Fruit fly (Drosophila melanogaster) whole organism, embryonic: ENCODE data around the gene Pgd.

Experiments
- Aef1 ChIP-seq: fragments of 200-800 bp; sonication (Bioruptor generic); IDR thresholded peaks from 3 replicates; pipeline ENCODE4 v1.3.6; 2022; ENCODE audit warnings: missing biosample characterization, missing genetic modification characterization
- Atf-2 ChIP-seq: fragments of 200-800 bp; sonication (Bioruptor generic); optimal IDR thresholded peaks from 2 replicates; lab custom pipeline; 2016; ENCODE audit warnings: missing biosample characterization, missing genetic modification characterization
- Atf3 ChIP-seq: fragments of 200-800 bp; sonication (Bioruptor generic); optimal IDR thresholded peaks from 3 replicates; lab custom pipeline; 2016; ENCODE audit warnings: missing biosample characterization, missing genetic modification characterization
- BtbVII ChIP-seq: fragments of 200-800 bp; sonication (Bioruptor generic); optimal IDR thresholded peaks from 3 replicates; lab custom pipeline; 2017; ENCODE audit warnings: missing biosample characterization, mild to moderate bottlenecking, missing genetic modification characterization
- CG10654 ChIP-seq: fragments of 200-800 bp; sonication (Bioruptor generic); optimal IDR thresholded peaks from 2 replicates; lab custom pipeline; 2016; ENCODE audit warnings: missing biosample characterization, missing genetic modification characterization
- CG11560 ChIP-seq: fragments of 200-800 bp; sonication (Bioruptor generic); IDR thresholded peaks from 3 replicates; pipeline ENCODE4 v1.3.6; 2022; ENCODE audit warnings: missing biosample characterization, missing genetic modification characterization
- CG12942 ChIP-seq: fragments of 200-800 bp; sonication (Bioruptor generic); optimal IDR thresholded peaks from 3 replicates; lab custom pipeline; 2016; ENCODE audit warnings: missing biosample characterization, missing genetic modification characterization
- CG14965 ChIP-seq: fragments of 200-800 bp; sonication (Bioruptor generic); optimal IDR thresholded peaks from 2 replicates; lab custom pipeline; 2016; ENCODE audit warnings: missing biosample characterization, missing genetic modification characterization, borderline replicate concordance
- CG17385 ChIP-seq: fragments of 200-800 bp; sonication (Bioruptor generic); optimal IDR thresholded peaks from 3 replicates; lab custom pipeline; 2018; ENCODE audit warnings: missing biosample characterization, mild to moderate bottlenecking, missing genetic modification characterization
- CG17829 ChIP-seq: fragments of 200-800 bp; optimal IDR thresholded peaks from 2 replicates; lab custom pipeline; 2019; ENCODE audit warnings: missing biosample characterization, mild to moderate bottlenecking, missing genetic modification characterization, moderate library complexity
- CG18011 ChIP-seq: fragments of 200-800 bp; sonication (Bioruptor generic); optimal IDR thresholded peaks from 2 replicates; lab custom pipeline; 2017; ENCODE audit warnings: missing biosample characterization, missing genetic modification characterization, mild to moderate bottlenecking, moderate library complexity, missing genotype
- CG18262 ChIP-seq: fragments of 200-800 bp; optimal IDR thresholded peaks from 3 replicates; lab custom pipeline; 2019; ENCODE audit warnings: missing biosample characterization, mild to moderate bottlenecking, missing genetic modification characterization, moderate library complexity
- CG18599 ChIP-seq: fragments of 200-800 bp; sonication (Bioruptor generic); optimal IDR thresholded peaks from 3 replicates; lab custom pipeline; 2017; ENCODE audit warnings: missing biosample characterization, missing genetic modification characterization, mild to moderate bottlenecking, moderate library complexity, missing genetic modification reagents
- CG33213 ChIP-seq: fragments of 200-800 bp; sonication (Bioruptor generic); optimal IDR thresholded peaks from 3 replicates; lab custom pipeline; 2016; ENCODE audit warnings: missing biosample characterization, missing genetic modification characterization
- CG6254 ChIP-seq: fragments of 200-800 bp; sonication (Bioruptor generic); optimal IDR thresholded peaks from 3 replicates; lab custom pipeline; 2017; ENCODE audit warnings: mild to moderate bottlenecking, missing biosample characterization, missing genetic modification reagents, missing genetic modification characterization
- CG6791 ChIP-seq: fragments of 200-800 bp; sonication (Bioruptor generic); IDR thresholded peaks from 3 replicates; pipeline ENCODE4 v1.3.6; 2022; ENCODE audit warnings: missing biosample characterization, missing genetic modification characterization; ENCODE audit not compliant: partially characterized antibody
- CG9727 ChIP-seq: fragments of 200-800 bp; sonication (Bioruptor generic); optimal IDR thresholded peaks from 3 replicates; lab custom pipeline; 2017; ENCODE audit warnings: missing biosample characterization, mild to moderate bottlenecking, missing genetic modification characterization
- CTCF ChIP-seq: fragments of 200-800 bp; sonication (Bioruptor generic); optimal IDR thresholded peaks from 2 replicates; lab custom pipeline; 2017; ENCODE audit warnings: missing biosample characterization, mild to moderate bottlenecking, missing genetic modification characterization, moderate library complexity
- Chrac-16 ChIP-seq: fragments of 200-800 bp; sonication (Bioruptor generic); optimal IDR thresholded peaks from 3 replicates; lab custom pipeline; 2016; ENCODE audit warnings: missing biosample characterization, missing genetic modification characterization
- HmgZ ChIP-seq: fragments of 200-800 bp; sonication (Bioruptor generic); optimal IDR thresholded peaks from 2 replicates; lab custom pipeline; 2018; ENCODE audit warnings: missing biosample characterization, mild to moderate bottlenecking, missing genetic modification characterization
- MBD-R2 ChIP-seq: fragments of 200-800 bp; sonication (Bioruptor generic); IDR thresholded peaks from 2 replicates; pipeline ENCODE4 v1.3.6; 2022; ENCODE audit warnings: missing biosample characterization, missing genetic modification characterization
- NC2α ChIP-seq: fragments of 200-800 bp; sonication (Bioruptor generic); optimal IDR thresholded peaks from 2 replicates; lab custom pipeline; 2016; ENCODE audit warnings: missing biosample characterization, missing genetic modification characterization
- NC2β ChIP-seq: fragments of 200-800 bp; sonication (Bioruptor generic); optimal IDR thresholded peaks from 2 replicates; lab custom pipeline; 2016; ENCODE audit warnings: missing biosample characterization, missing genetic modification characterization
- NK7.1 ChIP-seq: fragments of 200-800 bp; sonication (Bioruptor generic); optimal IDR thresholded peaks from 3 replicates; lab custom pipeline; 2016; ENCODE audit warnings: missing biosample characterization, missing genetic modification characterization
- Neu2 ChIP-seq: fragments of 200-800 bp; sonication (Bioruptor generic); optimal IDR thresholded peaks from 3 replicates; lab custom pipeline; 2016; ENCODE audit warnings: missing biosample characterization, missing genetic modification characterization, borderline replicate concordance
- Nf-YA ChIP-seq: fragments of 200-800 bp; sonication (Bioruptor generic); IDR thresholded peaks from 2 replicates; pipeline ENCODE4 v1.3.6; 2022; ENCODE audit warnings: missing biosample characterization, missing genetic modification characterization
- Optix ChIP-seq: fragments of 200-800 bp; sonication (Bioruptor generic); IDR thresholded peaks from 3 replicates; pipeline ENCODE4 v1.3.6; 2022; ENCODE audit warnings: missing biosample characterization, missing genetic modification characterization
- PHDP ChIP-seq: fragments of 200-800 bp; sonication (Bioruptor generic); optimal IDR thresholded peaks from 3 replicates; lab custom pipeline; 2018; ENCODE audit warnings: missing biosample characterization, mild to moderate bottlenecking, missing genetic modification characterization, moderate library complexity
- Sin3A ChIP-seq: fragments of >200 bp; optimal IDR thresholded peaks from 2 replicates; lab custom pipeline; 2018
- Spps ChIP-seq: fragments of 200-800 bp; sonication (Bioruptor generic); optimal IDR thresholded peaks from 2 replicates; lab custom pipeline; 2018; ENCODE audit warnings: missing biosample characterization, mild to moderate bottlenecking, missing genetic modification characterization
- Sry-δ ChIP-seq: fragments of 200-800 bp; sonication (Bioruptor generic); optimal IDR thresholded peaks from 2 replicates; lab custom pipeline; 2016; ENCODE audit warnings: missing biosample characterization, missing genetic modification characterization
- aop ChIP-seq: fragments of 200-800 bp; sonication (Bioruptor generic); IDR thresholded peaks from 2 replicates; pipeline ENCODE4 v1.3.6; 2022; ENCODE audit warnings: missing biosample characterization, missing genetic modification characterization
- ato ChIP-seq: fragments of 200-800 bp; sonication (Bioruptor generic); IDR thresholded peaks from 2 replicates; pipeline ENCODE4 v1.3.6; 2022; ENCODE audit warnings: missing biosample characterization, missing genetic modification characterization; ENCODE audit not compliant: partially characterized antibody
- br ChIP-seq: fragments of >200 bp; optimal IDR thresholded peaks from 2 replicates; lab custom pipeline; 2017
- btn ChIP-seq: fragments of 200-800 bp; sonication (Bioruptor generic); optimal IDR thresholded peaks from 2 replicates; lab custom pipeline; 2016; ENCODE audit warnings: missing biosample characterization, missing genetic modification characterization
- cwo ChIP-seq: fragments of 200-800 bp; sonication (Bioruptor generic); optimal IDR thresholded peaks from 3 replicates; lab custom pipeline; 2017; ENCODE audit warnings: missing biosample characterization, missing genetic modification characterization, mild to moderate bottlenecking, moderate library complexity, missing genetic modification reagents
- dimm ChIP-seq: fragments of 200-800 bp; sonication (Bioruptor generic); IDR thresholded peaks from 2 replicates; pipeline ENCODE4 v1.3.6; 2022; ENCODE audit warnings: missing biosample characterization, missing genetic modification characterization
- dysf ChIP-seq: fragments of 200-800 bp; sonication (Bioruptor generic); IDR thresholded peaks from 3 replicates; pipeline ENCODE4 v1.3.6; 2022; ENCODE audit warnings: missing biosample characterization, missing genetic modification characterization
- emc ChIP-seq: fragments of 200-800 bp; sonication (Bioruptor generic); optimal IDR thresholded peaks from 2 replicates; lab custom pipeline; 2016; ENCODE audit warnings: missing biosample characterization, missing genetic modification characterization
- exex ChIP-seq: fragments of 200-800 bp; sonication (Bioruptor generic); optimal IDR thresholded peaks from 4 replicates; lab custom pipeline; 2018; ENCODE audit warnings: missing biosample characterization, mild to moderate bottlenecking, missing genetic modification characterization, moderate library complexity
- gro ChIP-seq: fragments of 200-800 bp; sonication (Bioruptor generic); optimal IDR thresholded peaks from 2 replicates; lab custom pipeline; 2016; ENCODE audit warnings: missing biosample characterization, missing genetic modification characterization
- kah ChIP-seq: fragments of 200-800 bp; sonication (Bioruptor generic); optimal IDR thresholded peaks from 2 replicates; lab custom pipeline; 2018; ENCODE audit warnings: missing biosample characterization, mild to moderate bottlenecking, missing genetic modification characterization
- knrl ChIP-seq: fragments of 200-800 bp; sonication (Bioruptor generic); IDR thresholded peaks from 3 replicates; pipeline ENCODE4 v1.3.6; 2022; ENCODE audit warnings: missing biosample characterization, missing genetic modification characterization; ENCODE audit not compliant: partially characterized antibody
- nom ChIP-seq: fragments of 200-800 bp; sonication (Bioruptor generic); optimal IDR thresholded peaks from 2 replicates; lab custom pipeline; 2017; ENCODE audit warnings: missing biosample characterization, missing genetic modification characterization, mild to moderate bottlenecking, moderate library complexity, missing genetic modification reagents
- oc ChIP-seq: fragments of 200-800 bp; sonication (Bioruptor generic); optimal IDR thresholded peaks from 2 replicates; lab custom pipeline; 2018; ENCODE audit warnings: missing biosample characterization, mild to moderate bottlenecking, missing genetic modification characterization, moderate library complexity
- onecut ChIP-seq: fragments of 200-800 bp; sonication (Bioruptor generic); IDR thresholded peaks from 2 replicates; pipeline ENCODE4 v1.3.6; 2022; ENCODE audit warnings: missing biosample characterization, missing genetic modification characterization
- ro ChIP-seq: fragments of 200-800 bp; sonication (Bioruptor generic); IDR thresholded peaks from 2 replicates; pipeline ENCODE4 v1.3.6; 2022; ENCODE audit warnings: missing biosample characterization, missing genetic modification characterization
- sim ChIP-seq: fragments of 200-800 bp; sonication (Bioruptor generic); IDR thresholded peaks from 2 replicates; pipeline ENCODE4 v1.3.6; 2022; ENCODE audit warnings: missing biosample characterization, missing genetic modification characterization
- slou ChIP-seq: fragments of 200-800 bp; sonication (Bioruptor generic); optimal IDR thresholded peaks from 3 replicates; lab custom pipeline; 2016; ENCODE audit warnings: missing biosample characterization, missing genetic modification characterization
- so ChIP-seq: fragments of 200-800 bp; sonication (Bioruptor generic); IDR thresholded peaks from 3 replicates; pipeline ENCODE4 v1.3.6; 2022; ENCODE audit warnings: missing biosample characterization, missing genetic modification characterization
- sqz ChIP-seq: fragments of 200-800 bp; sonication (Bioruptor generic); optimal IDR thresholded peaks from 3 replicates; lab custom pipeline; 2018; ENCODE audit warnings: missing biosample characterization, mild to moderate bottlenecking, missing genetic modification characterization

Pgd gene

dm6 chrX:2134226-2134880, 10.6 kb upstream of the Pgd start (continued):
- TF ChIP-seq gro (peak; percentile 26), CG33213 (GFP tag; lab: Kevin White, UChicago) (peak; percentile 1), CG6254 (peak; percentile 66), Nf-YA (GFP tag; lab: Robert Waterston, UW) (no peak), emc (GFP tag; lab: Kevin White, UChicago) (peak; percentile 11), CG10654 (peak; percentile 16), CG18011 (GFP tag; lab: Kevin White, UChicago) (no peak), NK7.1 (no peak), aop (GFP tag; lab: Robert Waterston, UW) (no peak), HmgZ (tag; lab: Kevin White, UChicago) (peak; percentile 27), onecut (GFP tag; lab: Robert Waterston, UW) (peak; percentile 50), Optix (peak; percentile 62; the same call in 2 of the 3 replicates), oc (tag; lab: Kevin White, UChicago) (peak; percentile 6), Sin3A (no peak), CG18599 (GFP tag; lab: Kevin White, UChicago) (peak; percentile 84), Sry-δ (GFP tag; lab: Kevin White, UChicago) (peak; percentile 22), CG9727 (GFP tag; lab: Kevin White, UChicago) (peak; percentile 64), BtbVII (GFP tag; lab: Kevin White, UChicago) (peak; percentile 26), Spps (peak; percentile 37), CG17829 (tag; lab: Kevin White, UChicago) (peak; percentile 64), cwo (GFP tag; lab: Kevin White, UChicago) (peak; percentile 42), exex (no peak), knrl (GFP tag; lab: Robert Waterston, UW) (no peak), CG12942 (GFP tag; lab: Kevin White, UChicago) (no peak), CTCF (GFP tag; lab: Kevin White, UChicago) (no peak), Chrac-16 (GFP tag; lab: Kevin White, UChicago) (peak; percentile 57), NC2β (peak; percentile 62), NC2α (GFP tag; lab: Kevin White, UChicago) (peak; percentile 27), CG6791 (no peak), Atf3 (peak; percentile 12), so (GFP tag; lab: Robert Waterston, UW) (0 out of 3 replicates have a peak, but pooled peaks have one; percentile 35), dimm (GFP tag; lab: Robert Waterston, UW) (0 out of 2 replicates have a peak, but pooled peaks have one; percentile 6), Atf-2 (GFP tag; lab: Kevin White, UChicago) (peak; percentile 54), ato (GFP tag; lab: Robert Waterston, UW) (no peak), kah (peak; percentile 32), Neu2 (GFP tag; lab: Kevin White, UChicago) (peak; percentile 34), Aef1 (peak; percentile 29; the same call in 2 of the 3 replicates), CG11560 (tag; lab: Robert Waterston, UW) (no peak), ro (no peak), nom (GFP tag; lab: Kevin White, UChicago) (peak; percentile 16), CG18262 (tag; lab: Kevin White, UChicago) (peak; percentile 78), slou (GFP tag; lab: Kevin White, UChicago) (peak; percentile 31), CG17385 (GFP tag; lab: Kevin White, UChicago) (peak; percentile 61), sqz (no peak), sim (0 out of 2 replicates have a peak, but pooled peaks have one; percentile 33), br (lab: Kevin White, UChicago) (no peak), MBD-R2 (no peak), btn (GFP tag; lab: Kevin White, UChicago) (peak; percentile 9), dysf (GFP tag; lab: Robert Waterston, UW) (peak; percentile 71), CG14965 (GFP tag; lab: Kevin White, UChicago) (no peak), PHDP (tag; lab: Kevin White, UChicago) (peak; percentile 61)
